Worm (Caenorhabditis elegans): Measurements from ENCODE around the gene Y97E10AR.1.

Gene Y97E10AR.1

DNA sequence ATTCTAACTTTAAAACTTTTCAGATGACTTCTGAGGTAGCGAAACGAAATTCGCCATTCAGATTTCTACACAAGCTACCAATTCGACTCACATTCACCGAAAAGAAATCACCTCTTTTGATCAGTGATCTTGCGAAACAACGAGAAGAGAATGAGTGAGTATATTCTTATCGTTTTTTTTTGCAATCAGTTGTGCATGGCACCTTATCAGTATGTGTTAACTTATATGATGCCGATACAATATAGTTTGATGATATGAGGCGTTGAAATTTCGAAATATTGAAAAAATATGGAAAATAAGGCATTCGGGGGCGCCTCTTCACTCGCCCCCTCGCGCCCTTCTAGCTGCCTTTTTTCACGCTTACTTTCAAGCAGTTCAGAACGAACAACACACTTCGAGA lies 16.7 kb downstream of the Y97E10AR.1 start:
- TF ChIP-seq nhr-11 (tag; optimal IDR thresholded peaks at IDR 0.05), result no peak
- no peak for TF ChIP-seq nhr-42 (GFP tag; IDR thresholded peaks at IDR 0.05)
- peak; percentile 75 for TF ChIP-seq dmd-6 (GFP tag; IDR thresholded peaks at IDR 0.05)
- peak; percentile 65 for TF ChIP-seq hlh-11 (tag; optimal IDR thresholded peaks at IDR 0.05)
- TF ChIP-seq daf-16 (GFP tag; optimal IDR thresholded peaks at IDR 0.05), result no peak
- TF ChIP-seq daf-16 (tag; optimal IDR thresholded peaks at IDR 0.05), result peak; percentile 39
- peak; percentile 87 for TF ChIP-seq pqm-1 (tag; optimal IDR thresholded peaks at IDR 0.05)
- TF ChIP-seq zfp-2 (tag; optimal IDR thresholded peaks at IDR 0.05), result no peak
- peak; percentile 1 for TF ChIP-seq mep-1 (tag; optimal IDR thresholded peaks at IDR 0.05)
- TF ChIP-seq snpc-1.2 (GFP tag; IDR thresholded peaks at IDR 0.05), result no peak
- no peak for TF ChIP-seq zip-2 (tag; optimal IDR thresholded peaks at IDR 0.05)
- no peak for TF ChIP-seq daf-8 (GFP tag; IDR thresholded peaks at IDR 0.05)
- TF ChIP-seq nhr-10 (tag; optimal IDR thresholded peaks at IDR 0.05), result no peak
- no peak for TF ChIP-seq fkh-10 (GFP tag; optimal IDR thresholded peaks at IDR 0.05)
- TF ChIP-seq pha-4 (GFP tag; IDR thresholded peaks at IDR 0.05), result no peak
- no peak for TF ChIP-seq pha-4 (tag; optimal IDR thresholded peaks at IDR 0.05)
- 0 out of 2 replicates have a peak, but pooled peaks have one; percentile 17 for TF ChIP-seq lin-1 (GFP tag; IDR thresholded peaks at IDR 0.05)
- TF ChIP-seq dve-1 (tag; optimal IDR thresholded peaks at IDR 0.05; ENCODE audit: insufficient read depth), result peak; percentile 28
- no peak for TF ChIP-seq aly-2 (tag; optimal IDR thresholded peaks at IDR 0.05)
- TF ChIP-seq nhr-76 (tag; optimal IDR thresholded peaks at IDR 0.05), result no peak
- TF ChIP-seq nhr-28 (tag; optimal IDR thresholded peaks at IDR 0.05), result peak; percentile 81
- no peak for TF ChIP-seq gei-8 (GFP tag; optimal IDR thresholded peaks at IDR 0.05)
- TF ChIP-seq lim-7 (GFP tag; IDR thresholded peaks at IDR 0.05), result no peak
- TF ChIP-seq ceh-82 (tag; optimal IDR thresholded peaks at IDR 0.05), result no peak
- TF ChIP-seq R02D3.7 (tag; optimal IDR thresholded peaks at IDR 0.05), result no peak
- no peak for TF ChIP-seq egl-43 (GFP tag; IDR thresholded peaks at IDR 0.05)
- no peak for TF ChIP-seq nhr-111 (GFP tag; optimal IDR thresholded peaks at IDR 0.05)
- peak; percentile 61 for TF ChIP-seq php-3 (GFP tag; IDR thresholded peaks at IDR 0.05)
- no peak for TF ChIP-seq ztf-11 (tag; optimal IDR thresholded peaks at IDR 0.05)
- TF ChIP-seq nhr-237 (tag; optimal IDR thresholded peaks at IDR 0.05), result no peak
- peak; percentile 12 for TF ChIP-seq nhr-6 (tag; optimal IDR thresholded peaks at IDR 0.05)

DNA sequence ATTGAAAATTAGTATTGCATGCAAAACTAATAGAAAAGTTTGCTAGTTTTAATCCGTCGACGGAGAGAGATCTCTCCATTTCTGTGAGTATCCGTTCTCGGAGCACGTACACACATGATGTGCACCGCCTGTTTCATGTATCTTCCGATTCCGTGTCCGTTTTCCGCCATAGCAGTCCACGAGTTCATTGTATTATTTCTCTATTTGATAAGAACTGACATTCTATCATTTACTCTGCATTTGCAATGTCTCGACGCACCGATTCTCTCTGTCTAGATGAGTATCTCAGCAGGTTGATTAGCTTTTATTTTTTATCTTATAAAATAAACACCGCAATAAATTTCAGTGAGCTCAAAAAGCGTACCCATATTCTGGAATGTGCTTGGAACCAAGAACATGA lies 17.7 kb downstream of the Y97E10AR.1 start:
- TF ChIP-seq mes-2 (tag; optimal IDR thresholded peaks at IDR 0.05; ENCODE audit: poor library complexity, severe bottlenecking), result peak; percentile 16
- no peak for TF ChIP-seq dpl-1 (GFP tag; optimal IDR thresholded peaks at IDR 0.05)
- no peak for TF ChIP-seq daf-16 (GFP tag; optimal IDR thresholded peaks at IDR 0.05)
- peak; percentile 5 for TF ChIP-seq daf-16 (tag; optimal IDR thresholded peaks at IDR 0.05)
- TF ChIP-seq F26F4.8 (GFP tag; conservative IDR thresholded peaks at IDR 0.05), result no peak
- no peak for TF ChIP-seq lin-38 (GFP tag; IDR thresholded peaks at IDR 0.05)
- TF ChIP-seq nhr-28 (tag; optimal IDR thresholded peaks at IDR 0.05), result peak; percentile 40
- no peak for TF ChIP-seq ceh-82 (tag; optimal IDR thresholded peaks at IDR 0.05)
- no peak for TF ChIP-seq lsy-2 (tag; optimal IDR thresholded peaks at IDR 0.05)
- no peak for TF ChIP-seq aha-1 (tag)
- TF ChIP-seq Y75B8A.6 (GFP tag; IDR thresholded peaks at IDR 0.05), result no peak
- no peak for TF ChIP-seq lin-15B (tag; optimal IDR thresholded peaks at IDR 0.05)
- peak; percentile 54 for TF ChIP-seq dmd-6 (GFP tag; IDR thresholded peaks at IDR 0.05)
- TF ChIP-seq php-3 (GFP tag; IDR thresholded peaks at IDR 0.05), result 0 out of 2 replicates have a peak, but pooled peaks have one; percentile 34
- TF ChIP-seq nhr-6 (tag; optimal IDR thresholded peaks at IDR 0.05), result no peak
- TF ChIP-seq zip-2 (tag; optimal IDR thresholded peaks at IDR 0.05), result no peak
- TF ChIP-seq zip-11 (GFP tag; IDR thresholded peaks at IDR 0.05), result no peak
- peak; percentile 37 for TF ChIP-seq pqm-1 (tag; optimal IDR thresholded peaks at IDR 0.05)
- no peak for TF ChIP-seq lin-1 (GFP tag; IDR thresholded peaks at IDR 0.05)
- TF ChIP-seq dve-1 (tag; optimal IDR thresholded peaks at IDR 0.05; ENCODE audit: insufficient read depth), result peak; percentile 36
- TF ChIP-seq ceh-28 (tag; optimal IDR thresholded peaks at IDR 0.05), result no peak
- TF ChIP-seq tra-1 (GFP tag; IDR thresholded peaks at IDR 0.05), result no peak
- no peak for TF ChIP-seq madf-9 (GFP tag; conservative IDR thresholded peaks at IDR 0.05)
- TF ChIP-seq skn-1 (tag; optimal IDR thresholded peaks at IDR 0.05), result no peak
- peak; percentile 10 for TF ChIP-seq mxl-3 (GFP tag; optimal IDR thresholded peaks at IDR 0.05)
- TF ChIP-seq snpc-4 (tag; optimal IDR thresholded peaks at IDR 0.05), result no peak
- TF ChIP-seq ZK337.2 (GFP tag; IDR thresholded peaks at IDR 0.05), result no peak
- TF ChIP-seq gei-8 (GFP tag; optimal IDR thresholded peaks at IDR 0.05), result no peak
- no peak for TF ChIP-seq nhr-42 (GFP tag; IDR thresholded peaks at IDR 0.05)
- TF ChIP-seq hlh-11 (tag; optimal IDR thresholded peaks at IDR 0.05), result peak; percentile 17
